Worm (Caenorhabditis elegans) whole organism, young adult: ENCODE data around the gene gei-8.
A peak's percentile ranks its signal among the peaks of the same experiment; 100 is the strongest.

ENCODE experiments used
- B0019.2 ChIP-seq: fragments of 200-800 bp; sonication (Bioruptor generic); conservative IDR thresholded peaks from 2 replicates; pipeline ENCODE4 v1.3.6; 2022; ENCODE audit warnings: missing genetic modification reagents, missing genetic modification characterization, missing compliant biosample characterization
- B0035.1 ChIP-seq: sonication (generic microtip); optimal IDR thresholded peaks from 2 replicates; lab custom pipeline; 2016; ENCODE audit warnings: missing genetic modification characterization, mild to moderate bottlenecking, missing compliant biosample characterization, missing genotype, missing genetic modification reagents
- B0336.3 ChIP-seq: fragments of 200-800 bp; sonication (Bioruptor generic); IDR thresholded peaks from 2 replicates; pipeline ENCODE4 v1.3.6; 2022; ENCODE audit warnings: missing genetic modification characterization, missing compliant biosample characterization
- C17E4.6 ChIP-seq: fragments of 200-800 bp; sonication (Bioruptor generic); IDR thresholded peaks from 2 replicates; pipeline ENCODE4 v1.3.6; 2022; ENCODE audit warnings: missing genetic modification reagents, missing genetic modification characterization, missing compliant biosample characterization
- D2030.7 ChIP-seq: fragments of 200-800 bp; sonication (Bioruptor generic); IDR thresholded peaks from 2 replicates; pipeline ENCODE4 v1.3.6; 2022; ENCODE audit warnings: missing genetic modification reagents, missing genetic modification characterization, missing compliant biosample characterization
- F22D6.2 ChIP-seq: sonication (generic microtip); optimal IDR thresholded peaks from 2 replicates; lab custom pipeline; 2016; ENCODE audit warnings: mild to moderate bottlenecking, missing genetic modification characterization, missing compliant biosample characterization
- F37B4.10 ChIP-seq: fragments of 200-800 bp; sonication (Bioruptor generic); IDR thresholded peaks from 2 replicates; pipeline ENCODE4 v1.3.6; 2022; ENCODE audit warnings: missing genetic modification characterization, missing compliant biosample characterization
- F39B2.1 ChIP-seq: fragments of 200-800 bp; sonication (Bioruptor generic); IDR thresholded peaks from 2 replicates; pipeline ENCODE4 v1.3.6; 2022; ENCODE audit warnings: missing genetic modification reagents, missing genetic modification characterization, missing compliant biosample characterization
- K11D2.4 ChIP-seq: fragments of 200-800 bp; sonication (Bioruptor generic); IDR thresholded peaks from 2 replicates; pipeline ENCODE4 v1.3.6; 2022; ENCODE audit warnings: missing genetic modification reagents, missing genetic modification characterization, missing compliant biosample characterization
- K12H6.12 ChIP-seq: fragments of 200-800 bp; sonication (Bioruptor generic); optimal IDR thresholded peaks from 2 replicates; lab custom pipeline; 2018; ENCODE audit warnings: mild to moderate bottlenecking, missing genetic modification characterization, missing compliant biosample characterization
- T07F8.4 ChIP-seq: sonication (generic microtip); optimal IDR thresholded peaks from 2 replicates; lab custom pipeline; 2016; ENCODE audit warnings: mild to moderate bottlenecking, missing genetic modification characterization, moderate library complexity, missing compliant biosample characterization
- Y53G8AR.9 ChIP-seq: fragments of 200-800 bp; sonication (Bioruptor generic); conservative IDR thresholded peaks from 2 replicates; pipeline ENCODE4 v1.3.6; 2022; ENCODE audit warnings: missing genetic modification reagents, missing genetic modification characterization, missing compliant biosample characterization
- Y67H2A.10 ChIP-seq: fragments of 200-800 bp; sonication (Bioruptor generic); conservative IDR thresholded peaks from 2 replicates; pipeline ENCODE4 v1.3.6; 2022; ENCODE audit warnings: missing genetic modification reagents, missing genetic modification characterization, missing compliant biosample characterization
- Y79H2A.3 ChIP-seq: fragments of 200-800 bp; sonication (Bioruptor generic); conservative IDR thresholded peaks from 2 replicates; pipeline ENCODE4 v1.3.6; 2022; ENCODE audit warnings: missing genetic modification reagents, missing genetic modification characterization, missing compliant biosample characterization
- Y95B8A.8 ChIP-seq: fragments of 200-800 bp; sonication (Bioruptor generic); IDR thresholded peaks from 2 replicates; pipeline ENCODE4 v1.3.6; 2022; ENCODE audit warnings: missing genetic modification reagents, missing genetic modification characterization, missing compliant biosample characterization
- ZK185.1 ChIP-seq: sonication (generic microtip); optimal IDR thresholded peaks from 2 replicates; lab custom pipeline; 2016; ENCODE audit warnings: mild to moderate bottlenecking, missing genetic modification characterization, missing compliant biosample characterization; ENCODE audit not compliant: poor library complexity, severe bottlenecking
- ama-1 ChIP-seq, 3 experiments: fragments of 150-350 bp in 1 of 3; sonication (generic microtip) in 2 of 3; optimal IDR thresholded peaks; 2 replicates each; lab custom pipeline; 2014 to 2018; ENCODE audit warnings: missing biosample characterization in 2 of 3, missing genetic modification characterization in 2 of 3, missing genetic modification reagents in 2 of 3
- aptf-2 ChIP-seq: fragments of 200-800 bp; sonication (Bioruptor generic); conservative IDR thresholded peaks from 2 replicates; pipeline ENCODE4 v1.3.6; 2022; ENCODE audit warnings: missing genetic modification reagents, missing genetic modification characterization, missing compliant biosample characterization
- cebp-1 ChIP-seq, 2 experiments: fragments of 200-800 bp in 1 of 2; sonication (Bioruptor generic) in 1 of 2; sonication (generic microtip) in 1 of 2; IDR thresholded peaks in 1 of 2; optimal IDR thresholded peaks in 1 of 2; 2 replicates each; pipeline versions ENCODE4 v1.3.6 to Lab custom; 2017 to 2022; ENCODE audit warnings: missing compliant biosample characterization in 2 of 2, missing genetic modification characterization in 2 of 2, mild to moderate bottlenecking in 1 of 2, missing genetic modification reagents in 1 of 2, moderate library complexity in 1 of 2
- cebp-2 ChIP-seq: fragments of 200-800 bp; sonication (Bioruptor generic); IDR thresholded peaks from 2 replicates; pipeline ENCODE4 v1.3.6; 2022; ENCODE audit warnings: missing genetic modification characterization, missing compliant biosample characterization
- chd-7 ChIP-seq: sonication (generic microtip); optimal IDR thresholded peaks from 2 replicates; lab custom pipeline; 2016; ENCODE audit warnings: mild to moderate bottlenecking, missing genetic modification characterization, moderate library complexity, missing compliant biosample characterization
- him-1 ChIP-seq: sonication (generic microtip); optimal IDR thresholded peaks from 2 replicates; lab custom pipeline; 2016; ENCODE audit warnings: missing genotype, missing genetic modification reagents, missing genetic modification characterization, missing compliant biosample characterization
- hlh-26 ChIP-seq: fragments of 200-800 bp; sonication (Bioruptor generic); conservative IDR thresholded peaks from 2 replicates; pipeline ENCODE4 v1.3.6; 2022; ENCODE audit warnings: missing genetic modification reagents, missing genetic modification characterization, missing compliant biosample characterization
- hmg-20 ChIP-seq: fragments of 200-800 bp; sonication (Bioruptor generic); IDR thresholded peaks from 2 replicates; pipeline ENCODE4 v1.3.6; 2022; ENCODE audit warnings: missing genetic modification reagents, missing genetic modification characterization, missing compliant biosample characterization
- hrde-1 ChIP-seq: sonication (generic microtip); optimal IDR thresholded peaks from 2 replicates; lab custom pipeline; 2016; ENCODE audit warnings: missing genetic modification characterization, mild to moderate bottlenecking, missing compliant biosample characterization, moderate library complexity, missing genotype, missing genetic modification reagents, borderline replicate concordance
- let-607 ChIP-seq, 2 experiments: fragments of 200-800 bp in 1 of 2; sonication (Bioruptor generic) in 1 of 2; sonication (generic microtip) in 1 of 2; optimal IDR thresholded peaks; 2 replicates each; lab custom pipeline; 2016 to 2018; ENCODE audit warnings: mild to moderate bottlenecking in 2 of 2, missing compliant biosample characterization in 2 of 2, missing genetic modification characterization in 2 of 2, moderate library complexity in 2 of 2, missing genotype in 1 of 2
- lin-54 ChIP-seq: fragments of 200-800 bp; sonication (Bioruptor generic); optimal IDR thresholded peaks from 2 replicates; lab custom pipeline; 2018; ENCODE audit warnings: mild to moderate bottlenecking, missing genetic modification characterization, missing compliant biosample characterization
- lsy-27 ChIP-seq: sonication (generic microtip); optimal IDR thresholded peaks from 2 replicates; lab custom pipeline; 2017; ENCODE audit warnings: missing genetic modification characterization, mild to moderate bottlenecking, missing compliant biosample characterization, antibody characterized with exemption, missing genotype, borderline replicate concordance; ENCODE audit not compliant: insufficient read depth
- madf-10 ChIP-seq: sonication (generic microtip); optimal IDR thresholded peaks from 2 replicates; lab custom pipeline; 2016; ENCODE audit warnings: mild to moderate bottlenecking, missing genetic modification characterization, missing compliant biosample characterization
- madf-6 ChIP-seq: fragments of 200-800 bp; sonication (Bioruptor generic); IDR thresholded peaks from 2 replicates; pipeline ENCODE4 v1.3.6; 2022; ENCODE audit warnings: missing genetic modification reagents, missing genetic modification characterization, missing compliant biosample characterization
- mcd-1 ChIP-seq: fragments of 200-800 bp; sonication (Bioruptor generic); IDR thresholded peaks from 2 replicates; pipeline ENCODE4 v1.3.6; 2022; ENCODE audit warnings: missing genetic modification reagents, missing genetic modification characterization, missing compliant biosample characterization
- mes-4 ChIP-seq: sonication (generic microtip); optimal IDR thresholded peaks from 2 replicates; lab custom pipeline; 2016; ENCODE audit warnings: missing genotype, missing genetic modification characterization, missing compliant biosample characterization
- mxl-1 ChIP-seq: sonication (generic microtip); optimal IDR thresholded peaks from 2 replicates; lab custom pipeline; 2016; ENCODE audit warnings: missing genetic modification characterization, missing compliant biosample characterization
- nfya-2 ChIP-seq: fragments of 200-800 bp; sonication (Bioruptor generic); IDR thresholded peaks from 2 replicates; pipeline ENCODE4 v1.3.6; 2022; ENCODE audit warnings: missing genetic modification reagents, missing genetic modification characterization, missing compliant biosample characterization
- nhr-120 ChIP-seq: fragments of 200-800 bp; sonication (Bioruptor generic); IDR thresholded peaks from 2 replicates; pipeline ENCODE4 v1.3.6; 2022; ENCODE audit warnings: missing genetic modification characterization, missing compliant biosample characterization
- nhr-179 ChIP-seq: sonication (generic microtip); optimal IDR thresholded peaks from 2 replicates; lab custom pipeline; 2016; ENCODE audit warnings: mild to moderate bottlenecking, missing genetic modification characterization, missing compliant biosample characterization
- nhr-27 ChIP-seq: fragments of 200-800 bp; sonication (Bioruptor generic); optimal IDR thresholded peaks from 2 replicates; lab custom pipeline; 2018; ENCODE audit warnings: mild to moderate bottlenecking, missing genetic modification characterization, moderate library complexity, missing compliant biosample characterization
- nhr-90 ChIP-seq: sonication (generic microtip); optimal IDR thresholded peaks from 2 replicates; lab custom pipeline; 2016; ENCODE audit warnings: missing genotype, mild to moderate bottlenecking, missing genetic modification characterization, missing compliant biosample characterization
- snpc-1.3 ChIP-seq: sonication (generic microtip); optimal IDR thresholded peaks from 2 replicates; lab custom pipeline; 2017; ENCODE audit warnings: missing genetic modification characterization, mild to moderate bottlenecking, missing compliant biosample characterization, antibody characterized with exemption, moderate library complexity, missing genotype, missing genetic modification reagents; ENCODE audit not compliant: insufficient read depth
- snpc-3.4 ChIP-seq: sonication (generic microtip); optimal IDR thresholded peaks from 2 replicates; lab custom pipeline; 2017; ENCODE audit warnings: missing genetic modification characterization, mild to moderate bottlenecking, missing compliant biosample characterization, antibody characterized with exemption, moderate library complexity, missing genotype, missing genetic modification reagents
- snpc-4 ChIP-seq, 5 experiments: fragments of 150-350 bp in 1 of 5; sonication (generic microtip) in 4 of 5; optimal IDR thresholded peaks; 2 replicates each; lab custom pipeline; 2014 to 2018; ENCODE audit warnings: missing genetic modification characterization in 5 of 5, missing biosample characterization in 3 of 5, antibody characterized with exemption in 2 of 5, mild to moderate bottlenecking in 2 of 5, missing compliant biosample characterization in 2 of 5, missing genotype in 2 of 5, moderate library complexity in 2 of 5, missing genetic modification reagents in 1 of 5
- unc-62 ChIP-seq: fragments of 150-350 bp; optimal IDR thresholded peaks from 2 replicates; lab custom pipeline; 2014; ENCODE audit warnings: missing biosample characterization, missing genetic modification reagents, missing genetic modification characterization
- zfh-2 ChIP-seq: fragments of 200-800 bp; sonication (Bioruptor generic); conservative IDR thresholded peaks from 2 replicates; pipeline ENCODE4 v1.3.6; 2022; ENCODE audit warnings: missing genetic modification reagents, missing genetic modification characterization, missing compliant biosample characterization
- ztf-28 ChIP-seq: fragments of 200-800 bp; sonication (Bioruptor generic); IDR thresholded peaks from 2 replicates; pipeline ENCODE4 v1.3.6; 2022; ENCODE audit warnings: missing genetic modification reagents, missing genetic modification characterization, missing compliant biosample characterization
- ztf-6 ChIP-seq: fragments of 200-800 bp; sonication (Bioruptor generic); IDR thresholded peaks from 2 replicates; pipeline ENCODE4 v1.3.6; 2022; ENCODE audit warnings: missing genetic modification reagents, missing genetic modification characterization, missing compliant biosample characterization

The gei-8 gene

DNA sequence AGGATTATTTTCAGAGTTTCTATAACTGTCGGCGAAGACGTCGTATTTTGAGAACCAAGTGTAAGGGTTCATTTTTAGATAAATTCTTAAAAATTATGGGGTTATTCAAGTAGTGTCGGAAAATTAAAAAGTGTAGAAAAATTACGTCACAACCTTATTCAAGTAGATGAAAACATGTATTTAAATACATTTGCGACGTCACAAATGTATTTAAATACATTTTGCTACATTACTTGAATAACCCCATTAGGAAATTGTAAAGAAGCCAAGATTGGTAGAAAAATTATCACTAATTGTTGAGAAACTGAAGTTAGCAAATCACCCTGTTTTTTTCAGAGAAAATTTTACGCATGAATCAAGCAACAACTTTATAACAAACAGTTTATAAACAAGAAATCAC is 8.2 kb upstream of the gei-8 start (continued):
- TF ChIP-seq chd-7 (tag; lab: Kevin White, UChicago) (no peak), T07F8.4 (tag; lab: Kevin White, UChicago) (no peak), mcd-1 (GFP tag; lab: Robert Waterston, UW) (0 out of 2 replicates have a peak, but pooled peaks have one; percentile 9), hlh-26 (GFP tag; lab: Robert Waterston, UW) (no peak), madf-6 (GFP tag; lab: Robert Waterston, UW) (peak; percentile 73), snpc-1.3 (tag; lab: Kevin White, UChicago) (no peak), Y95B8A.8 (GFP tag; lab: Robert Waterston, UW) (no peak), Y53G8AR.9 (GFP tag; lab: Robert Waterston, UW) (no peak; the same call in 1 of the 2 replicates), unc-62 (no peak), hmg-20 (0 out of 2 replicates have a peak, but pooled peaks have one; percentile 18), lsy-27 (no peak), K11D2.4 (GFP tag; lab: Robert Waterston, UW) (no peak), F39B2.1 (GFP tag; lab: Robert Waterston, UW) (peak; percentile 78; the same call in 1 of the 2 replicates), mes-4 (tag; lab: Kevin White, UChicago) (no peak), cebp-2 (no peak), K12H6.12 (no peak), lin-54 (GFP tag; lab: Kevin White, UChicago) (peak; percentile 37), snpc-3.4 (peak; percentile 4), C17E4.6 (GFP tag; lab: Robert Waterston, UW) (peak; percentile 31; the same call in 1 of the 2 replicates), zfh-2 (no peak), madf-10 (tag; lab: Kevin White, UChicago) (no peak), hrde-1 (tag; lab: Kevin White, UChicago) (peak; percentile 83), ZK185.1 (tag; lab: Kevin White, UChicago) (no peak), nhr-90 (tag; lab: Kevin White, UChicago) (no peak), nfya-2 (0 out of 2 replicates have a peak, but pooled peaks have one; percentile 12), let-607 (tag; optimal IDR thresholded peaks at IDR 0.05; lab: Kevin White, UChicago) (no peak), nhr-120 (GFP tag; lab: Robert Waterston, UW) (no peak), nhr-179 (no peak), B0336.3 (GFP tag; lab: Robert Waterston, UW) (peak; percentile 64; the same call in 1 of the 2 replicates), B0019.2 (GFP tag; lab: Robert Waterston, UW) (no peak), aptf-2 (GFP tag; lab: Robert Waterston, UW) (no peak), Y79H2A.3 (GFP tag; lab: Robert Waterston, UW) (no peak), snpc-4 (GFP tag; optimal IDR thresholded peaks at IDR 0.05; lab: Kevin White, UChicago) (no peak), snpc-4 (tag; optimal IDR thresholded peaks at IDR 0.05; lab: Kevin White, UChicago) (peak in 2 of 4 experiments; percentile 8 to 29), ztf-6 (GFP tag; lab: Robert Waterston, UW) (no peak), B0035.1 (tag; lab: Kevin White, UChicago) (no peak), nhr-27 (tag; lab: Kevin White, UChicago) (no peak), F37B4.10 (GFP tag; lab: Robert Waterston, UW) (no peak), cebp-1 (GFP tag; IDR thresholded peaks at IDR 0.05; lab: Robert Waterston, UW) (no peak), cebp-1 (tag; optimal IDR thresholded peaks at IDR 0.05; lab: Kevin White, UChicago) (peak; percentile 6), ztf-28 (no peak), Y67H2A.10 (no peak), ama-1 (optimal IDR thresholded peaks at IDR 0.05; lab: Kevin White, UChicago) (no peak), ama-1 (GFP tag; optimal IDR thresholded peaks at IDR 0.05; lab: Kevin White, UChicago) (peak in 1 of 2 experiments; percentile 35), him-1 (tag; lab: Kevin White, UChicago) (peak; percentile 67), D2030.7 (GFP tag; lab: Robert Waterston, UW) (peak; percentile 34; the same call in 1 of the 2 replicates), mxl-1 (no peak), F22D6.2 (tag; lab: Kevin White, UChicago) (no peak)
